Fruit fly (Drosophila melanogaster): Measurements from ENCODE around the gene VhaPPA1-2.
A peak's percentile ranks its signal among the peaks of the same experiment; 100 is the strongest.

VhaPPA1-2 gene

dm6 chr3R:14900177-14900576, at the start of gene VhaPPA1-2:
Gene VhaPPA1-2, minus strand, starts transcription at chr3R:14900277.
- no peak for TF ChIP-seq CG17801 (GFP tag; optimal IDR thresholded peaks at IDR 0.05; ENCODE audit: partially characterized antibody)

dm6 chr3R:14917927-14918829, 18.1 kb upstream of the VhaPPA1-2 start, which contains the start of gene Sdr:
Gene Sdr, plus strand, starts transcription at chr3R:14918628.
- peak; percentile 82 for TF ChIP-seq CG17801 (GFP tag; optimal IDR thresholded peaks at IDR 0.05; ENCODE audit: partially characterized antibody)

- no peak for TF ChIP-seq CG17801 (GFP tag; optimal IDR thresholded peaks at IDR 0.05; ENCODE audit: partially characterized antibody)
Observed at dm6 chr3R:14912449-14912987, 12.4 kb upstream of the VhaPPA1-2 start.

dm6 chr3R:14903837-14904431, 3.9 kb upstream of the VhaPPA1-2 start, which contains the start of gene VhaPPA1-1:
Gene VhaPPA1-1, minus strand, starts transcription at chr3R:14904061.
- peak; percentile 52 for TF ChIP-seq CG17801 (GFP tag; optimal IDR thresholded peaks at IDR 0.05; ENCODE audit: partially characterized antibody)

- TF ChIP-seq CG17801 (GFP tag; optimal IDR thresholded peaks at IDR 0.05; ENCODE audit: partially characterized antibody), result peak; percentile 56
Observed at dm6 chr3R:14901408-14902352, 1.6 kb upstream of the VhaPPA1-2 start, which contains the start of gene RpS5b. Gene RpS5b, minus strand, starts transcription at chr3R:14901563.

- peak; percentile 85 for TF ChIP-seq CG17801 (GFP tag; optimal IDR thresholded peaks at IDR 0.05; ENCODE audit: partially characterized antibody)
Observed at dm6 chr3R:14898280-14898756, 1.8 kb downstream of the VhaPPA1-2 start, which contains the start of the genes Nup93-2 and CG3817. Gene Nup93-2, minus strand, starts transcription at chr3R:14898372. Gene CG3817, plus strand, starts transcription at chr3R:14898739.

dm6 chr3R:14894783-14894883, 5.4 kb downstream of the VhaPPA1-2 start, which contains the start of gene CG14860:
Gene CG14860, plus strand, starts transcription at chr3R:14894784.
- TF ChIP-seq CG17801 (GFP tag; optimal IDR thresholded peaks at IDR 0.05; ENCODE audit: partially characterized antibody), result no peak

dm6 chr3R:14893791-14894782, 6.0 kb downstream of the VhaPPA1-2 start, which contains the start of gene Dph2:
Gene Dph2, minus strand, starts transcription at chr3R:14893954.
- peak; percentile 80 for TF ChIP-seq CG17801 (GFP tag; optimal IDR thresholded peaks at IDR 0.05; ENCODE audit: partially characterized antibody)

- no peak for TF ChIP-seq CG17801 (GFP tag; optimal IDR thresholded peaks at IDR 0.05; ENCODE audit: partially characterized antibody)
Observed at dm6 chr3R:14890064-14890709, 9.9 kb downstream of the VhaPPA1-2 start, which contains the start of the genes CycC and UQCR-C1. Gene CycC, minus strand, starts transcription at chr3R:14890205. Gene UQCR-C1, plus strand, starts transcription at chr3R:14890231.

- peak; percentile 85 for TF ChIP-seq CG17801 (GFP tag; optimal IDR thresholded peaks at IDR 0.05; ENCODE audit: partially characterized antibody)
Observed at dm6 chr3R:14886011-14886534, 14.0 kb downstream of the VhaPPA1-2 start, which contains the start of the genes Rrp6, CG33331 and CG33332. Gene Rrp6, minus strand, starts transcription at chr3R:14886246. Gene CG33331, plus strand, starts transcription at chr3R:14886456. Gene CG33332, plus strand, starts transcription at chr3R:14886456.

dm6 chr3R:14880861-14881260, 19.2 kb downstream of the VhaPPA1-2 start:
- TF ChIP-seq CG17801 (GFP tag; optimal IDR thresholded peaks at IDR 0.05; ENCODE audit: partially characterized antibody), result no peak

- peak; percentile 21 for TF ChIP-seq CG17801 (GFP tag; optimal IDR thresholded peaks at IDR 0.05; ENCODE audit: partially characterized antibody)
Observed at dm6 chr3R:14879207-14879863, 20.7 kb downstream of the VhaPPA1-2 start, which contains the start of gene CG3631. Gene CG3631, plus strand, starts transcription at chr3R:14879457.
